Fruit fly (Drosophila melanogaster) whole organism, wandering third instar larva: ENCODE measurements around the gene Atpalpha.

Source experiments
- Abd-B ChIP-seq: fragments of >200 bp; optimal IDR thresholded peaks from 2 replicates; lab custom pipeline; 2017; ENCODE audit warnings: missing biosample characterization, missing genetic modification characterization
- CG32264 ChIP-seq: fragments of 200-800 bp; sonication (Bioruptor generic); optimal IDR thresholded peaks from 2 replicates; lab custom pipeline; 2016; ENCODE audit warnings: missing biosample characterization, missing genetic modification characterization
- CrebA ChIP-seq: fragments of 200-800 bp; sonication (Bioruptor generic); optimal IDR thresholded peaks from 2 replicates; lab custom pipeline; 2016; ENCODE audit warnings: missing biosample characterization, mild to moderate bottlenecking, missing genetic modification characterization, borderline replicate concordance
- Dfd ChIP-seq: fragments of >200 bp; optimal IDR thresholded peaks from 2 replicates; lab custom pipeline; 2017; ENCODE audit warnings: missing biosample characterization, missing genetic modification characterization
- Dif ChIP-seq: fragments of 200-275, 200-300 bp; sonication (Bioruptor generic); optimal IDR thresholded peaks from 2 replicates; lab custom pipeline; 2018; ENCODE audit warnings: missing biosample characterization, missing genetic modification characterization; ENCODE audit not compliant: partially characterized antibody
- HLH106 ChIP-seq: fragments of 200-800 bp; optimal IDR thresholded peaks from 3 replicates; lab custom pipeline; 2019; ENCODE audit warnings: missing biosample characterization, mild to moderate bottlenecking, missing genetic modification characterization, moderate library complexity
- Hnf4 ChIP-seq: fragments of 200-800 bp; sonication (Bioruptor generic); optimal IDR thresholded peaks from 2 replicates; lab custom pipeline; 2016; ENCODE audit warnings: missing biosample characterization, mild to moderate bottlenecking, missing genetic modification characterization
- Hr83 ChIP-seq: fragments of 200-300 bp; sonication (Bioruptor generic); optimal IDR thresholded peaks from 2 replicates; lab custom pipeline; 2016; ENCODE audit warnings: missing biosample characterization, mild to moderate bottlenecking, missing genetic modification characterization, moderate library complexity; ENCODE audit not compliant: poor library complexity, severe bottlenecking
- Jra ChIP-seq: sonication (Bioruptor generic); optimal IDR thresholded peaks from 2 replicates; lab custom pipeline; 2016; ENCODE audit warnings: missing biosample characterization, missing genetic modification characterization
- Mio ChIP-seq: sonication (Bioruptor generic); optimal IDR thresholded peaks from 2 replicates; lab custom pipeline; 2016; ENCODE audit warnings: missing biosample characterization, missing genetic modification characterization
- Myc ChIP-seq: fragments of >200 bp; optimal IDR thresholded peaks from 2 replicates; lab custom pipeline; 2017
- N ChIP-seq: fragments of >200 bp; optimal IDR thresholded peaks from 2 replicates; lab custom pipeline; 2018; ENCODE audit warnings: missing biosample characterization, missing external identifiers, missing genetic modification characterization
- Rel ChIP-seq, 2 experiments: fragments of 200-800 bp; sonication (Bioruptor generic) in 1 of 2; optimal IDR thresholded peaks; 2 replicates in 1 of 2; 3 replicates in 1 of 2; lab custom pipeline; 2016 to 2019; ENCODE audit warnings: mild to moderate bottlenecking in 2 of 2, missing biosample characterization in 2 of 2, missing genetic modification characterization in 2 of 2, moderate library complexity in 1 of 2
- Sp1 ChIP-seq: fragments of 200-800 bp; sonication (Bioruptor generic); optimal IDR thresholded peaks from 3 replicates; lab custom pipeline; 2019; ENCODE audit warnings: missing biosample characterization, mild to moderate bottlenecking, missing genetic modification characterization, moderate library complexity
- Vsx2 ChIP-seq: fragments of 200-300, 225-300 bp; sonication (Bioruptor generic); optimal IDR thresholded peaks from 2 replicates; lab custom pipeline; 2018; ENCODE audit warnings: missing biosample characterization, missing genetic modification characterization; ENCODE audit not compliant: partially characterized antibody
- br ChIP-seq: fragments of 200-800 bp; sonication (Bioruptor generic); optimal IDR thresholded peaks from 2 replicates; lab custom pipeline; 2016; ENCODE audit warnings: missing biosample characterization, missing genetic modification characterization
- brk ChIP-seq: fragments of 200-800 bp; sonication (Bioruptor generic); optimal IDR thresholded peaks from 2 replicates; lab custom pipeline; 2016; ENCODE audit warnings: missing biosample characterization, mild to moderate bottlenecking, missing genetic modification characterization
- dl ChIP-seq, 2 experiments: fragments of 175-275, 200-275 bp in 1 of 2; fragments of 200-275 bp in 1 of 2; sonication (Bioruptor generic); optimal IDR thresholded peaks; lab custom pipeline; 2018; ENCODE audit warnings: mild to moderate bottlenecking in 2 of 2, missing biosample characterization in 2 of 2, missing genetic modification characterization in 2 of 2, moderate library complexity in 2 of 2; ENCODE audit not compliant: partially characterized antibody in 2 of 2, insufficient read depth in 1 of 2
- dmrt93B ChIP-seq: fragments of 200-800 bp; sonication (Bioruptor generic); optimal IDR thresholded peaks from 2 replicates; lab custom pipeline; 2018; ENCODE audit warnings: missing biosample characterization, mild to moderate bottlenecking, missing genetic modification characterization
- dsf ChIP-seq: sonication (Bioruptor generic); optimal IDR thresholded peaks from 2 replicates; lab custom pipeline; 2016; ENCODE audit warnings: missing biosample characterization, missing genetic modification characterization, borderline replicate concordance
- ey ChIP-seq: fragments of 200-800 bp; sonication (Bioruptor generic); optimal IDR thresholded peaks from 2 replicates; lab custom pipeline; 2016; ENCODE audit warnings: missing biosample characterization, missing genetic modification characterization
- foxo ChIP-seq, 2 experiments: fragments of 200-800 bp; sonication (Bioruptor generic); optimal IDR thresholded peaks; 2 replicates in 1 of 2; 3 replicates in 1 of 2; lab custom pipeline; 2016 to 2017; ENCODE audit warnings: missing biosample characterization in 2 of 2, missing genetic modification characterization in 2 of 2
- fru ChIP-seq: fragments of 200-800 bp; sonication (Bioruptor generic); optimal IDR thresholded peaks from 3 replicates; lab custom pipeline; 2016; ENCODE audit warnings: missing biosample characterization, mild to moderate bottlenecking, missing genetic modification characterization
- h ChIP-seq: fragments of 200-800 bp; sonication (Bioruptor generic); optimal IDR thresholded peaks from 3 replicates; lab custom pipeline; 2016; ENCODE audit warnings: missing biosample characterization, mild to moderate bottlenecking, missing genetic modification characterization
- jim ChIP-seq: fragments of 175-275, 200-325 bp; sonication (Bioruptor generic); optimal IDR thresholded peaks from 2 replicates; lab custom pipeline; 2016; ENCODE audit warnings: missing biosample characterization, mild to moderate bottlenecking, missing genetic modification characterization
- lola ChIP-seq: fragments of >200 bp; optimal IDR thresholded peaks from 2 replicates; lab custom pipeline; 2017; ENCODE audit warnings: missing biosample characterization, missing genetic modification characterization
- pan ChIP-seq: fragments of >200 bp; optimal IDR thresholded peaks from 2 replicates; lab custom pipeline; 2017
- sage ChIP-seq: fragments of 200-800 bp; sonication (Bioruptor generic); optimal IDR thresholded peaks from 2 replicates; lab custom pipeline; 2016; ENCODE audit warnings: missing biosample characterization, mild to moderate bottlenecking, missing genetic modification characterization
- sv ChIP-seq: fragments of 200-800 bp; sonication (Bioruptor generic); optimal IDR thresholded peaks from 3 replicates; lab custom pipeline; 2016; ENCODE audit warnings: missing biosample characterization, missing genetic modification characterization
- tai ChIP-seq: sonication (Bioruptor generic); optimal IDR thresholded peaks from 2 replicates; lab custom pipeline; 2016; ENCODE audit warnings: missing biosample characterization, missing genetic modification characterization
- usp ChIP-seq: fragments of >200 bp; optimal IDR thresholded peaks from 2 replicates; lab custom pipeline; 2017; ENCODE audit warnings: missing biosample characterization, missing genetic modification characterization

Gene Atpalpha

dm6 chr3R:20948448-20949174, at the start of gene Atpalpha:
Gene Atpalpha, plus strand, starts transcription at chr3R:20948714.
- TF ChIP-seq dl (GFP tag; optimal IDR thresholded peaks at IDR 0.05; lab: Kevin White, UChicago; ENCODE audit: insufficient read depth in 1 of 2, partially characterized antibody in 2 of 2) (no peak), Jra (no peak), dmrt93B (GFP tag; lab: Kevin White, UChicago) (no peak), Hr83 (GFP tag; lab: Kevin White, UChicago) (no peak), lola (GFP tag; lab: Kevin White, UChicago) (no peak), Rel (GFP tag; optimal IDR thresholded peaks at IDR 0.05; lab: Kevin White, UChicago) (no peak), Rel (tag; optimal IDR thresholded peaks at IDR 0.05; lab: Kevin White, UChicago) (peak; percentile 2), Dif (GFP tag; lab: Kevin White, UChicago) (no peak), brk (GFP tag; lab: Kevin White, UChicago) (peak; percentile 51), Vsx2 (GFP tag; lab: Kevin White, UChicago) (peak; percentile 4), pan (no peak), Sp1 (GFP tag; lab: Kevin White, UChicago) (peak; percentile 15), sage (GFP tag; lab: Kevin White, UChicago) (no peak), fru (GFP tag; lab: Kevin White, UChicago) (no peak), h (GFP tag; lab: Kevin White, UChicago) (no peak), tai (GFP tag; lab: Kevin White, UChicago) (no peak)
- TF ChIP-seq, all 38 proteins: peak for 4

- no peak for TF ChIP-seq dl (GFP tag; optimal IDR thresholded peaks at IDR 0.05; lab: Kevin White, UChicago; ENCODE audit: insufficient read depth in 1 of 2, partially characterized antibody in 2 of 2)
- TF ChIP-seq lola (GFP tag; lab: Kevin White, UChicago): no peak
- no peak for TF ChIP-seq pan
- no peak for TF ChIP-seq usp (GFP tag; lab: Kevin White, UChicago)
- TF ChIP-seq N (GFP tag; lab: Kevin White, UChicago): no peak
- TF ChIP-seq jim: no peak
- no peak for TF ChIP-seq brk (GFP tag; lab: Kevin White, UChicago)
- no peak for TF ChIP-seq Mio (GFP tag; lab: Kevin White, UChicago)
- no peak for TF ChIP-seq Jra
- TF ChIP-seq CG32264: no peak
Measured at dm6 chr3R:20901656-20902055, 46.9 kb upstream of the Atpalpha start, which contains the start of gene Grik. Gene Grik, plus strand, starts transcription at chr3R:20901956.

- TF ChIP-seq dmrt93B (GFP tag; lab: Kevin White, UChicago) (no peak), Rel (GFP tag; optimal IDR thresholded peaks at IDR 0.05; lab: Kevin White, UChicago) (no peak), Rel (tag; optimal IDR thresholded peaks at IDR 0.05; lab: Kevin White, UChicago) (no peak), usp (GFP tag; lab: Kevin White, UChicago) (no peak), dsf (GFP tag; lab: Kevin White, UChicago) (no peak), Dfd (GFP tag; lab: Kevin White, UChicago) (no peak), sv (GFP tag; lab: Kevin White, UChicago) (no peak), Dif (GFP tag; lab: Kevin White, UChicago) (no peak), ey (GFP tag; lab: Kevin White, UChicago) (no peak), HLH106 (tag; lab: Kevin White, UChicago) (no peak)
Measured at dm6 chr3R:20905418-20905817, 43.1 kb upstream of the Atpalpha start, which contains the start of gene TotX. Gene TotX, minus strand, starts transcription at chr3R:20905518.

dm6 chr3R:20908641-20909040, 39.9 kb upstream of the Atpalpha start:
- no peak for TF ChIP-seq Jra
- TF ChIP-seq h (GFP tag; lab: Kevin White, UChicago): no peak
- TF ChIP-seq Hnf4: no peak
- TF ChIP-seq br (GFP tag; lab: Kevin White, UChicago): no peak
- no peak for TF ChIP-seq pan
- no peak for TF ChIP-seq dsf (GFP tag; lab: Kevin White, UChicago)
- TF ChIP-seq ey (GFP tag; lab: Kevin White, UChicago): no peak
- TF ChIP-seq N (GFP tag; lab: Kevin White, UChicago): no peak
- TF ChIP-seq jim: no peak
- TF ChIP-seq CrebA (GFP tag; lab: Kevin White, UChicago): no peak
- TF ChIP-seq HLH106 (tag; lab: Kevin White, UChicago): no peak
- TF ChIP-seq Abd-B: no peak
- no peak for TF ChIP-seq foxo (GFP tag; optimal IDR thresholded peaks at IDR 0.05; lab: Kevin White, UChicago)
- TF ChIP-seq Myc (lab: Kevin White, UChicago): no peak
